Fruit fly (Drosophila melanogaster) whole organism: ENCODE data around the gene NKCC.

Experiments
- pan ChIP-seq: fragments of >200 bp; optimal IDR thresholded peaks from 2 replicates; lab custom pipeline; 2017
- psq ChIP-seq: fragments of >200 bp; optimal IDR thresholded peaks from 2 replicates; lab custom pipeline; 2017

dm6 chr3R:5454334-5454733 is 48.2 kb downstream of the NKCC start:
- TF ChIP-seq pan (no peak), psq (lab: Kevin White, UChicago) (no peak)
